Fruit fly (Drosophila melanogaster): ENCODE measurements around the gene CG16704.

Gene CG16704

dm6 chr2L:3656667-3657066 lies 35.7 kb downstream of the CG16704 start, which contains the start of gene for (continued):
- TF ChIP-seq row (GFP tag; IDR thresholded peaks at IDR 0.05): peak; percentile 6; the same call in 1 of the 3 replicates
- TF ChIP-seq inv (GFP tag; IDR thresholded peaks at IDR 0.05; ENCODE audit: partially characterized antibody): no peak
- TF ChIP-seq gcm2 (GFP tag; optimal IDR thresholded peaks at IDR 0.05): no peak
- no peak for TF ChIP-seq CG3065 (GFP tag; optimal IDR thresholded peaks at IDR 0.05)
- no peak for TF ChIP-seq CG6813 (GFP tag; optimal IDR thresholded peaks at IDR 0.05)
- no peak for TF ChIP-seq CG15073 (GFP tag; optimal IDR thresholded peaks at IDR 0.05)
- TF ChIP-seq CG17912 (GFP tag; optimal IDR thresholded peaks at IDR 0.05): no peak
- TF ChIP-seq Oaz (GFP tag; IDR thresholded peaks at IDR 0.05): no peak
- TF ChIP-seq CG4360 (GFP tag; IDR thresholded peaks at IDR 0.05): peak; percentile 13; the same call in 1 of the 2 replicates
- TF ChIP-seq CG12155 (GFP tag; optimal IDR thresholded peaks at IDR 0.05): peak; percentile 93
- TF ChIP-seq Med (GFP tag): peak; percentile 50
- no peak for TF ChIP-seq oc (tag; optimal IDR thresholded peaks at IDR 0.05)
- peak; percentile 20 for TF ChIP-seq sens (GFP tag)
- TF ChIP-seq CG2199 (GFP tag; IDR thresholded peaks at IDR 0.05): 0 out of 3 replicates have a peak, but pooled peaks have one; percentile 31
- no peak for TF ChIP-seq run (tag; optimal IDR thresholded peaks at IDR 0.05)
- peak; percentile 40; the same call in 1 of the 3 replicates for TF ChIP-seq CG34422 (GFP tag; IDR thresholded peaks at IDR 0.05)
- no peak for TF ChIP-seq dan (GFP tag; IDR thresholded peaks at IDR 0.05)
- TF ChIP-seq CG31388 (GFP tag; optimal IDR thresholded peaks at IDR 0.05): no peak
- no peak for TF ChIP-seq cad (GFP tag; optimal IDR thresholded peaks at IDR 0.05)
- TF ChIP-seq kah (GFP tag; optimal IDR thresholded peaks at IDR 0.05): peak; percentile 56
- TF ChIP-seq CG11247 (GFP tag; IDR thresholded peaks at IDR 0.05): no peak
- no peak for TF ChIP-seq Myb (GFP tag; optimal IDR thresholded peaks at IDR 0.05)
- TF ChIP-seq grau (tag; optimal IDR thresholded peaks at IDR 0.05): no peak
- no peak for TF ChIP-seq Atf3 (GFP tag; optimal IDR thresholded peaks at IDR 0.05)
- TF ChIP-seq Doc2 (GFP tag; IDR thresholded peaks at IDR 0.05): no peak
- TF ChIP-seq CG16815 (GFP tag; optimal IDR thresholded peaks at IDR 0.05): no peak
- no peak for TF ChIP-seq Hey (tag; optimal IDR thresholded peaks at IDR 0.05)
- TF ChIP-seq trh (GFP tag; optimal IDR thresholded peaks at IDR 0.05): no peak
- peak; percentile 38; the same call in 1 of the 2 replicates for TF ChIP-seq CG42726 (GFP tag; IDR thresholded peaks at IDR 0.05; ENCODE audit: partially characterized antibody)
- TF ChIP-seq CG12391 (tag; optimal IDR thresholded peaks at IDR 0.05): no peak
- TF ChIP-seq CG31224 (GFP tag; IDR thresholded peaks at IDR 0.05): no peak
- no peak for TF ChIP-seq Taf1 (GFP tag; IDR thresholded peaks at IDR 0.05)
- no peak for TF ChIP-seq CG17385 (GFP tag; optimal IDR thresholded peaks at IDR 0.05)

DNA sequence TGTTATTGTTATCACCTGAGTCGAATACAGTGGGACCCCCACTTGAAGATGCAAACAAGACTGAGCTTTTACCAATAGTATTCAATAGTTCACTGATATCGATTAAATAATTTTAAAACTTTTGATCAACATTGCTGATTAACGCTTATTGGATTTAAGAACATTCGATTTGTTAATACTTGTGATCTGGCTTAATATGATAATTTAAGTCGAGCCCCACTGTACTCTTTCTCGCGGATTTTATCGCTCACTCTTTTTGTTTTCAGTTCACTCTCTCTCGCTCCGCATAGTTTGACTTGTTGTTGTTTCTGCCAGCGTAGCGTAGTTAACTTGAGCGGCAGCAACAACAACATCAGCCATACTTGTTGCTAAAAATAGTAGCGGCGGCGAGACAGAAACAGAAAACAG lies 36.7 kb downstream of the CG16704 start:
- TF ChIP-seq CG3163 (GFP tag; optimal IDR thresholded peaks at IDR 0.05) (peak; percentile 94), CG10267 (tag; optimal IDR thresholded peaks at IDR 0.05) (peak; percentile 96), CG42726 (GFP tag; IDR thresholded peaks at IDR 0.05; ENCODE audit: partially characterized antibody) (no peak), Nf-YA (GFP tag; IDR thresholded peaks at IDR 0.05) (peak; percentile 96), BEAF-32 (GFP tag; optimal IDR thresholded peaks at IDR 0.05) (peak; percentile 24), CG31388 (GFP tag; optimal IDR thresholded peaks at IDR 0.05) (peak; percentile 94), unpg (GFP tag; optimal IDR thresholded peaks at IDR 0.05) (peak; percentile 99), Hsf (GFP tag; optimal IDR thresholded peaks at IDR 0.05) (peak; percentile 98), CG8290 (GFP tag; optimal IDR thresholded peaks at IDR 0.05) (peak; percentile 97), CG8290 (tag; optimal IDR thresholded peaks at IDR 0.05) (peak; percentile 88 to 99), insv (GFP tag; optimal IDR thresholded peaks at IDR 0.05) (peak; percentile 29 to 83), Dek (tag; optimal IDR thresholded peaks at IDR 0.05) (peak; percentile 98), kah (GFP tag; optimal IDR thresholded peaks at IDR 0.05) (peak; percentile 4), CG15269 (tag; optimal IDR thresholded peaks at IDR 0.05) (peak; percentile 98), NC2β (GFP tag; optimal IDR thresholded peaks at IDR 0.05) (peak; percentile 98), CG18764 (GFP tag; optimal IDR thresholded peaks at IDR 0.05) (peak; percentile 96), prd (optimal IDR thresholded peaks at IDR 0.05) (no peak), prd (GFP tag; IDR thresholded peaks at IDR 0.05) (peak; percentile 98), tna (GFP tag; IDR thresholded peaks at IDR 0.05; ENCODE audit: partially characterized antibody) (no peak), jing (GFP tag; optimal IDR thresholded peaks at IDR 0.05) (peak; percentile 96), Stat92E (GFP tag; optimal IDR thresholded peaks at IDR 0.05) (peak in 1 of 3 experiments; percentile 98), tup (GFP tag; optimal IDR thresholded peaks at IDR 0.05) (peak; percentile 91), jigr1 (GFP tag; IDR thresholded peaks at IDR 0.05) (peak; percentile 93)

All from whole organism, embryonic.